Fruit fly (Drosophila melanogaster) Kc167 (cell line): ENCODE results near the gene CG7840.

Experiments
- Myc ChIP-seq: fragments of >200 bp; optimal IDR thresholded peaks from 2 replicates; lab custom pipeline; 2017; ENCODE audit warnings: missing external identifiers
- Sin3A ChIP-seq: fragments of >200 bp; optimal IDR thresholded peaks from 2 replicates; lab custom pipeline; 2018; ENCODE audit warnings: missing external identifiers
- h ChIP-seq: fragments of >200 bp; optimal IDR thresholded peaks from 3 replicates; lab custom pipeline; 2018; ENCODE audit warnings: missing external identifiers
- insv ChIP-seq: fragments of >200 bp; optimal IDR thresholded peaks from 3 replicates; lab custom pipeline; 2018; ENCODE audit warnings: missing external identifiers
- psq ChIP-seq: fragments of >200 bp; optimal IDR thresholded peaks from 2 replicates; lab custom pipeline; 2017; ENCODE audit warnings: missing external identifiers
- ttk ChIP-seq: sonication (Bioruptor generic); optimal IDR thresholded peaks from 2 replicates; lab custom pipeline; 2017; ENCODE audit warnings: missing external identifiers

The CG7840 gene

dm6 chr2L:8305409-8305808 is at the start of gene CG7840:
Gene CG7840 (plus strand): TSS chr2L:8305586.
- TF ChIP-seq insv (lab: Kevin White, UChicago) (no peak), h (lab: Kevin White, UChicago) (no peak), ttk (lab: Kevin White, UChicago) (no peak), Myc (lab: Kevin White, UChicago) (no peak), psq (no peak), Sin3A (lab: Kevin White, UChicago) (no peak)

- no peak for TF ChIP-seq insv (lab: Kevin White, UChicago)
- TF ChIP-seq Myc (lab: Kevin White, UChicago): no peak
- no peak for TF ChIP-seq Sin3A (lab: Kevin White, UChicago)
- no peak for TF ChIP-seq h (lab: Kevin White, UChicago)
- TF ChIP-seq ttk (lab: Kevin White, UChicago): no peak
- no peak for TF ChIP-seq psq
Observed at dm6 chr2L:8257401-8258266, 47.8 kb upstream of the CG7840 start, which contains the start of gene CG8086. Gene CG8086 (minus strand): TSS chr2L:8257502.

dm6 chr2L:8266145-8266544 is 39.2 kb upstream of the CG7840 start:
- TF ChIP-seq psq (no peak), insv (lab: Kevin White, UChicago) (no peak), Myc (lab: Kevin White, UChicago) (no peak), Sin3A (lab: Kevin White, UChicago) (no peak), h (lab: Kevin White, UChicago) (no peak), ttk (lab: Kevin White, UChicago) (no peak)

DNA sequence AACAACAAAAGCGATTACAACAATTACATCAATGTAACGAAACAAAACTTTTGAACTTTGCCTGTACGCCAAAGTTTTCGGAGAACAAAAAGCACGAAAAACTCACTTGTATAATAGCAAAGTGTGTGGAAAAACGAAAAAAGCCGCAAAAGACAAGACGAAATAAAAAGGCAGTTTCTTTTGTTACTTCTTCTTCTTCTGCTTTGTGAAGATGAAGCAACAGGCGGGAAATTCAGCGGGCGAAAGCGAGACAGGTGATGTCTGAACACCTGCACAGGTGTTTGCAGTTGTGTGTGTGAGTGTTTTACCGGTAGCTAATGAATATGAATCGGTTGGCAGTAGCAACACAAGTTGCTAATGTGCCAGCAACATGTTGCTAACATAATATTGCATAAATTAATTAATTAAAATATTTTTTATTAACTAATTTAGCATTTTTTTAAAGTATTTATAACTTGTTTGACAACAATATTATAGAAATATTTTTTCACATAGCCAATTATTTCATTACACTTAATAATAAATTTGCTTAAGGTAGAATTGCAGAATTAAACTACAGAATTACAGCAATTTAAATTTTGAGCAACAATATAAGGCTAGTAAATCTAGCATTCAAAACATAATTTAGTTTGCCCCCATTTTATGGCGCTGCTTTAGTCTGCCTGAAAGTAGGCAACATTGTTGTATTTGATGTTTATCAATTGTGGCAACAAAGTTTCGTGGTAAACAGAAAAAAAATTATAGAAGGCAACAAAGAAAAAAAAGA is 38.5 kb upstream of the CG7840 start:
- no peak for TF ChIP-seq h (lab: Kevin White, UChicago)
- no peak for TF ChIP-seq insv (lab: Kevin White, UChicago)
- TF ChIP-seq Myc (lab: Kevin White, UChicago): no peak

DNA sequence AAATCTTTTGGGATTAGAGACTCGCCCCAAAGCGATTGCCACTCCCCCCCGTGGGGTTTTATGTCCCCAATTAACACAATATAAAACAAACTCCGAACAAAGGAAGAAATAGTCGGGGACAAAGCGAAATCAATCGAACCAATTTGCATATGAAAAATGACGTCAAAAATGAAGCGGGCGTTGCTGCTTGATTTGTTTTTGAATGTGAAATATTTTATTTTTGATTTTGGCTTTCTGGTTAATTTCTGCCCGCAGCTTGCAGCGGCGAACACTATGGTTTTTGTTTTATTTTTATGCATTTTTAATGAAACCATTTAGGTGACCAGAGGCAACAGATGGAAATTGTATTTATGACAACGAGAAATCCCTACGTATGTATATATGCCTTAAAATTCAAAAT is 36.7 kb upstream of the CG7840 start:
- TF ChIP-seq Myc (lab: Kevin White, UChicago) (no peak), ttk (lab: Kevin White, UChicago) (no peak), psq (no peak), h (lab: Kevin White, UChicago) (no peak), Sin3A (lab: Kevin White, UChicago) (no peak), insv (lab: Kevin White, UChicago) (no peak)

DNA sequence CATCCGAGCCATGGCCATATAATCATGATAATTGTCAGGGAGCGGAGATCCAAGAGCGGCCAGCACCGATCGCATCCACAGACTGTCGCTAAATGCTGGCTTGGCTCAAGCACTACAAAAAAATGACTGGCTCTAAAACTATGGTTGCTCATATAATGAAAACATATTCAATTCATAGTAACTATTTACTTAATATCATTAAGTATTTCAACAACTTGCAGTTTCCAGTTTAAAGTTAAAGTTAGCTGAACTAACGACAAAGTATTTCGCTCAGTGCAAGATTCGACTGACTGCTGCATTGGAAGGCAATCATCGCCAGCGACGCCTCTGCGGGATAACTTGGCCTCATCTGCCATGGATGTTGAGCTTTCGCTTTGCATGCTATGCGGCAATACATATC is 34.5 kb upstream of the CG7840 start:
- no peak for TF ChIP-seq insv (lab: Kevin White, UChicago)
- TF ChIP-seq Sin3A (lab: Kevin White, UChicago): no peak
- no peak for TF ChIP-seq psq
- no peak for TF ChIP-seq h (lab: Kevin White, UChicago)

DNA sequence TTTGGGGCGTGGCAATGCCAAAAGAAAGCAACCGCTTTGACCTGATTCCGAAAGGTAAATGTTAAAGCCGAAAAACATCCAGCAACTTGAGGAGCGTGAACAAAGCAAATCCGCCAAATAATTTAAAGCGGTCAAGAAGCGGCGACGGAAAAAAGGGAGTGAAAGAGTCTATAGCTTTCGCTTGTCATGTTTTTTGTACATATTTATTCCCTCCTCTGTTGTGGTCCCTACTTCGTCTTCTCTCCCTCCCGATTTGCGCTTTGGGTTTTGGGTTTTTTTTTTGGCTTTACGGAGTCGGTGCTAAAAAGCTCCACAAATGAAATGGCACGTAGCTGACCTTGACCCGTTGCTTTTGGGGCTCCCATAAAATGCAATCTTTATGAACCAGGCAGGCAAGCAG is 31.3 kb upstream of the CG7840 start:
- no peak for TF ChIP-seq ttk (lab: Kevin White, UChicago)
- TF ChIP-seq Myc (lab: Kevin White, UChicago): no peak
- TF ChIP-seq psq: no peak
- no peak for TF ChIP-seq h (lab: Kevin White, UChicago)
- no peak for TF ChIP-seq Sin3A (lab: Kevin White, UChicago)
- no peak for TF ChIP-seq insv (lab: Kevin White, UChicago)

DNA sequence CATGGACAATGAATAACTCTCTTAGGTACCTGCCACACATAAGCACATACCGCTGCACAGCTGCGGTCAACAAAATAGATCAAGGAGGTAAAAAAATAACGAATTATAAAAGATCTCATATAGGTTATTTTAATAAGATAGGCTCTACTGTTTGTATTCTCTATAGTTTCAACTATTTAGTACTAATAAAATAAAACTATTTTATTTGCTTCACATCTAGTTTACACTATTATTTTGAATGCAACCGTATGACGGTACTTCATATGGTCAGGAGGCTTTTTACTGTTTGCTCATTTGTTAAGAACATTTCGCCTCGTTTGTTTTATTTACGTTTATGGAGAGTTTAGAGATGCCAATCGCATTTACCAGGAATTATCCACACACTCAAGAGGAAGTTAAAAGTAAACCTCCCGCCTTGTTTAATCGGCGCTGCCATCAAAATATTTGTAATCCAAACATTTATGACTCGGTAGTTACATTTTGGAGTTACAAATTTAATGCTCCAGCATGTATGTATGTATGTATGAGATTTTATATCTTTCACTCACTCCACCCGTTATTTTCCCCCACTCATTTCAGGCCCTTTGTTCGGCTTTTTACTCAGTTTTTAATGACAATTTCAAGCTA is 30.3 kb upstream of the CG7840 start:
- TF ChIP-seq psq: no peak
- TF ChIP-seq Myc (lab: Kevin White, UChicago): no peak
- TF ChIP-seq h (lab: Kevin White, UChicago): no peak
- no peak for TF ChIP-seq Sin3A (lab: Kevin White, UChicago)
- no peak for TF ChIP-seq ttk (lab: Kevin White, UChicago)
- TF ChIP-seq insv (lab: Kevin White, UChicago): no peak

DNA sequence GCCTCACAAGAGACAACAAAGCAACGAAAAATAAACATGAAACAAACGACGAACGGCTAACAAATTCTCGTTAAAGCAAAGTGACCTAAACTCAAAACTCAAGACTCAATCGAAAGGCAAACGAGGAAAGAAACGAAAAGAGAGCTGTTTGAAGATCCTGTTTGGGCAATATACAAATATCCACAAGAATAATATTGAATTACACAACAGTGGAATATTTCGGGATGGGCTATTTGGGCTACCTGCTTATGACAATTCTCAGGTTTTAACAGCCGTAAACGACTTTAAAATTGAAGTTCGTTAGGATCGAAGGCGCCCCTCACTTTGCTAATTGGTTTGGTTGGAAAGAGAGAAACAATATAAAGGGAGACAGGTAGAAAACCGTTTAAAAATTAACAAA is 29.1 kb upstream of the CG7840 start:
- no peak for TF ChIP-seq Myc (lab: Kevin White, UChicago)
- TF ChIP-seq ttk (lab: Kevin White, UChicago): no peak
- TF ChIP-seq psq: no peak
- no peak for TF ChIP-seq insv (lab: Kevin White, UChicago)
- TF ChIP-seq h (lab: Kevin White, UChicago): no peak
- TF ChIP-seq Sin3A (lab: Kevin White, UChicago): no peak

- TF ChIP-seq psq (no peak), ttk (lab: Kevin White, UChicago) (no peak), insv (lab: Kevin White, UChicago) (no peak), Sin3A (lab: Kevin White, UChicago) (no peak), Myc (lab: Kevin White, UChicago) (no peak), h (lab: Kevin White, UChicago) (no peak)
Observed at dm6 chr2L:8276880-8277279, 28.5 kb upstream of the CG7840 start.

dm6 chr2L:8277561-8278201 is 27.7 kb upstream of the CG7840 start:
- TF ChIP-seq ttk (lab: Kevin White, UChicago) (no peak), h (lab: Kevin White, UChicago) (no peak), insv (lab: Kevin White, UChicago) (no peak), Sin3A (lab: Kevin White, UChicago) (no peak), Myc (lab: Kevin White, UChicago) (no peak), psq (no peak)
